Fruit fly (Drosophila melanogaster) whole organism, wandering third instar larva: ENCODE data around the gene CG6707.
A peak's percentile ranks its signal among the peaks of the same experiment; 100 is the strongest.

Source experiments
- Abd-B ChIP-seq: fragments of >200 bp; optimal IDR thresholded peaks from 2 replicates; lab custom pipeline; 2017; ENCODE audit warnings: missing biosample characterization, missing genetic modification characterization
- CG32264 ChIP-seq: fragments of 200-800 bp; sonication (Bioruptor generic); optimal IDR thresholded peaks from 2 replicates; lab custom pipeline; 2016; ENCODE audit warnings: missing biosample characterization, missing genetic modification characterization
- CG9705 ChIP-seq: fragments of 200-800 bp; sonication (Bioruptor generic); optimal IDR thresholded peaks from 2 replicates; lab custom pipeline; 2018; ENCODE audit warnings: missing biosample characterization, mild to moderate bottlenecking, missing genetic modification characterization
- CrebA ChIP-seq: fragments of 200-800 bp; sonication (Bioruptor generic); optimal IDR thresholded peaks from 2 replicates; lab custom pipeline; 2016; ENCODE audit warnings: missing biosample characterization, mild to moderate bottlenecking, missing genetic modification characterization, borderline replicate concordance
- Dfd ChIP-seq: fragments of >200 bp; optimal IDR thresholded peaks from 2 replicates; lab custom pipeline; 2017; ENCODE audit warnings: missing biosample characterization, missing genetic modification characterization
- GATAd ChIP-seq: sonication (Bioruptor generic); optimal IDR thresholded peaks from 2 replicates; lab custom pipeline; 2016; ENCODE audit warnings: missing biosample characterization, missing genetic modification characterization
- HLH106 ChIP-seq: fragments of 200-800 bp; optimal IDR thresholded peaks from 3 replicates; lab custom pipeline; 2019; ENCODE audit warnings: missing biosample characterization, mild to moderate bottlenecking, missing genetic modification characterization, moderate library complexity
- Hnf4 ChIP-seq: fragments of 200-800 bp; sonication (Bioruptor generic); optimal IDR thresholded peaks from 2 replicates; lab custom pipeline; 2016; ENCODE audit warnings: missing biosample characterization, mild to moderate bottlenecking, missing genetic modification characterization
- Hr78 ChIP-seq: fragments of >200 bp; optimal IDR thresholded peaks from 2 replicates; lab custom pipeline; 2017; ENCODE audit warnings: missing biosample characterization, missing genetic modification characterization
- Hr83 ChIP-seq: fragments of 200-300 bp; sonication (Bioruptor generic); optimal IDR thresholded peaks from 2 replicates; lab custom pipeline; 2016; ENCODE audit warnings: missing biosample characterization, mild to moderate bottlenecking, missing genetic modification characterization, moderate library complexity; ENCODE audit not compliant: poor library complexity, severe bottlenecking
- Jra ChIP-seq: sonication (Bioruptor generic); optimal IDR thresholded peaks from 2 replicates; lab custom pipeline; 2016; ENCODE audit warnings: missing biosample characterization, missing genetic modification characterization
- Mio ChIP-seq: sonication (Bioruptor generic); optimal IDR thresholded peaks from 2 replicates; lab custom pipeline; 2016; ENCODE audit warnings: missing biosample characterization, missing genetic modification characterization
- Myc ChIP-seq: fragments of >200 bp; optimal IDR thresholded peaks from 2 replicates; lab custom pipeline; 2017
- N ChIP-seq: fragments of >200 bp; optimal IDR thresholded peaks from 2 replicates; lab custom pipeline; 2018; ENCODE audit warnings: missing biosample characterization, missing external identifiers, missing genetic modification characterization
- OdsH ChIP-seq: fragments of 200-800 bp; sonication (Bioruptor generic); optimal IDR thresholded peaks from 2 replicates; lab custom pipeline; 2016; ENCODE audit warnings: missing biosample characterization, mild to moderate bottlenecking, missing genetic modification characterization
- Rel ChIP-seq, 2 experiments: fragments of 200-800 bp; sonication (Bioruptor generic) in 1 of 2; optimal IDR thresholded peaks; 2 replicates in 1 of 2; 3 replicates in 1 of 2; lab custom pipeline; 2016 to 2019; ENCODE audit warnings: mild to moderate bottlenecking in 2 of 2, missing biosample characterization in 2 of 2, missing genetic modification characterization in 2 of 2, moderate library complexity in 1 of 2
- Sp1 ChIP-seq: fragments of 200-800 bp; sonication (Bioruptor generic); optimal IDR thresholded peaks from 3 replicates; lab custom pipeline; 2019; ENCODE audit warnings: missing biosample characterization, mild to moderate bottlenecking, missing genetic modification characterization, moderate library complexity
- Vsx2 ChIP-seq: fragments of 200-300, 225-300 bp; sonication (Bioruptor generic); optimal IDR thresholded peaks from 2 replicates; lab custom pipeline; 2018; ENCODE audit warnings: missing biosample characterization, missing genetic modification characterization; ENCODE audit not compliant: partially characterized antibody
- br ChIP-seq: fragments of 200-800 bp; sonication (Bioruptor generic); optimal IDR thresholded peaks from 2 replicates; lab custom pipeline; 2016; ENCODE audit warnings: missing biosample characterization, missing genetic modification characterization
- brk ChIP-seq: fragments of 200-800 bp; sonication (Bioruptor generic); optimal IDR thresholded peaks from 2 replicates; lab custom pipeline; 2016; ENCODE audit warnings: missing biosample characterization, mild to moderate bottlenecking, missing genetic modification characterization
- dl ChIP-seq, 2 experiments: fragments of 175-275, 200-275 bp in 1 of 2; fragments of 200-275 bp in 1 of 2; sonication (Bioruptor generic); optimal IDR thresholded peaks; lab custom pipeline; 2018; ENCODE audit warnings: mild to moderate bottlenecking in 2 of 2, missing biosample characterization in 2 of 2, missing genetic modification characterization in 2 of 2, moderate library complexity in 2 of 2; ENCODE audit not compliant: partially characterized antibody in 2 of 2, insufficient read depth in 1 of 2
- dmrt93B ChIP-seq: fragments of 200-800 bp; sonication (Bioruptor generic); optimal IDR thresholded peaks from 2 replicates; lab custom pipeline; 2018; ENCODE audit warnings: missing biosample characterization, mild to moderate bottlenecking, missing genetic modification characterization
- dsf ChIP-seq: sonication (Bioruptor generic); optimal IDR thresholded peaks from 2 replicates; lab custom pipeline; 2016; ENCODE audit warnings: missing biosample characterization, missing genetic modification characterization, borderline replicate concordance
- ey ChIP-seq: fragments of 200-800 bp; sonication (Bioruptor generic); optimal IDR thresholded peaks from 2 replicates; lab custom pipeline; 2016; ENCODE audit warnings: missing biosample characterization, missing genetic modification characterization
- foxo ChIP-seq, 2 experiments: fragments of 200-800 bp; sonication (Bioruptor generic); optimal IDR thresholded peaks; 2 replicates in 1 of 2; 3 replicates in 1 of 2; lab custom pipeline; 2016 to 2017; ENCODE audit warnings: missing biosample characterization in 2 of 2, missing genetic modification characterization in 2 of 2
- fru ChIP-seq: fragments of 200-800 bp; sonication (Bioruptor generic); optimal IDR thresholded peaks from 3 replicates; lab custom pipeline; 2016; ENCODE audit warnings: missing biosample characterization, mild to moderate bottlenecking, missing genetic modification characterization
- h ChIP-seq: fragments of 200-800 bp; sonication (Bioruptor generic); optimal IDR thresholded peaks from 3 replicates; lab custom pipeline; 2016; ENCODE audit warnings: missing biosample characterization, mild to moderate bottlenecking, missing genetic modification characterization
- jim ChIP-seq: fragments of 175-275, 200-325 bp; sonication (Bioruptor generic); optimal IDR thresholded peaks from 2 replicates; lab custom pipeline; 2016; ENCODE audit warnings: missing biosample characterization, mild to moderate bottlenecking, missing genetic modification characterization
- lola ChIP-seq: fragments of >200 bp; optimal IDR thresholded peaks from 2 replicates; lab custom pipeline; 2017; ENCODE audit warnings: missing biosample characterization, missing genetic modification characterization
- pan ChIP-seq: fragments of >200 bp; optimal IDR thresholded peaks from 2 replicates; lab custom pipeline; 2017
- psq ChIP-seq: fragments of 200-800 bp; sonication (Bioruptor generic); optimal IDR thresholded peaks from 3 replicates; lab custom pipeline; 2017; ENCODE audit warnings: missing biosample characterization, mild to moderate bottlenecking, missing genetic modification characterization, moderate library complexity
- rgr ChIP-seq: fragments of 200-800 bp; sonication (Bioruptor generic); optimal IDR thresholded peaks from 3 replicates; lab custom pipeline; 2016; ENCODE audit warnings: missing biosample characterization, mild to moderate bottlenecking, missing genetic modification characterization
- sage ChIP-seq: fragments of 200-800 bp; sonication (Bioruptor generic); optimal IDR thresholded peaks from 2 replicates; lab custom pipeline; 2016; ENCODE audit warnings: missing biosample characterization, mild to moderate bottlenecking, missing genetic modification characterization
- sv ChIP-seq: fragments of 200-800 bp; sonication (Bioruptor generic); optimal IDR thresholded peaks from 3 replicates; lab custom pipeline; 2016; ENCODE audit warnings: missing biosample characterization, missing genetic modification characterization
- tai ChIP-seq: sonication (Bioruptor generic); optimal IDR thresholded peaks from 2 replicates; lab custom pipeline; 2016; ENCODE audit warnings: missing biosample characterization, missing genetic modification characterization
- woc ChIP-seq: sonication (Bioruptor generic); optimal IDR thresholded peaks from 2 replicates; lab custom pipeline; 2016; ENCODE audit warnings: missing biosample characterization, mild to moderate bottlenecking, missing genetic modification characterization

The CG6707 gene

DNA sequence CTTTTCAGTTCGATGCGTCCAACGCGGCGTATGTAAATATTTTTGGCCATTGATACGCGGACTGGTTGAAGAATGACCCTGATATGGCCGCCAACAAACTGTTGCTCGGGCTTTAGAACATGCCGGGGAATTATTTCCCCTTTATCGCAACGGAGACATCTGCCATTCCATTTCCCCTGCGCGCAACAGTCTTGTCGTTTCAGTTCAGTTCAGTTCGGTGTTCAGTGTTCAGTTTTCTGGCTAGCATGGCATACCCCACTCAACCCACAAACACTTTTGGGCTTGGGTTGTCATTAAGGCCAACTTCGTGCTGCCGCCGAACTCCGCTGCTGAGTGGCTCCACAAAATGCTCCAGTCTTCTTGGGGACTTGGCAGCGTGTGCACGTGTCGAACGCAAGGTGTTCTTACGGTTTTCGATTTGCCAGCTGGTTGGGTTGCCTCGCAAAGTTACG lies 9.4 kb upstream of the CG6707 start, which contains the start of gene bma:
TSS of gene bma (plus strand) at position 402 of the 452 bp plus-strand sequence.
- TF ChIP-seq Mio (GFP tag; lab: Kevin White, UChicago), result no peak
- TF ChIP-seq OdsH (GFP tag; lab: Kevin White, UChicago), result no peak
- no peak for TF ChIP-seq N (GFP tag; lab: Kevin White, UChicago)
- TF ChIP-seq tai (GFP tag; lab: Kevin White, UChicago), result no peak
- no peak for TF ChIP-seq sage
- TF ChIP-seq jim (GFP tag; lab: Kevin White, UChicago), result no peak
- no peak for TF ChIP-seq dl (GFP tag; optimal IDR thresholded peaks at IDR 0.05; lab: Kevin White, UChicago; ENCODE audit: insufficient read depth in 1 of 2, partially characterized antibody in 2 of 2)
- no peak for TF ChIP-seq fru
- TF ChIP-seq CG9705 (GFP tag; lab: Kevin White, UChicago), result no peak
- no peak for TF ChIP-seq dmrt93B
- no peak for TF ChIP-seq HLH106
- no peak for TF ChIP-seq ey (GFP tag; lab: Kevin White, UChicago)

DNA sequence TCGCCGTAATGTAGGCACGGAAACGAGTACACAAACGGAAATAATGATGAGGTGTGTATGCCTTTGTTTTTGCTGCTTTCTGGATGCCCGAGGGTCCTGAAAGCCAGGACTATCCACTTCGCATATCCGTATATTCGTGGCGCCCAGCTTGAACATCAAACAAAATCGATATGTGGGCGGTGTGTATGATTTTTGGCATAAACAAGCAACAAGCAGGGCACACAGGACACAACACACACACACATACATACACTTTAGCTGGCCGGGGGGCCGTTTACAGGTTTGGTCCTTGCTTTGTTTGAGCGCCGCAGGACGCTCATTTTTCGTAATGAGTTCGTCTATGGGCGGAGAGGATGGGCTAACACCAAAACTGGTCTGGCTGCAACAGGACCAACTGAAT lies 6.6 kb upstream of the CG6707 start:
- TF ChIP-seq dmrt93B (no peak), N (GFP tag; lab: Kevin White, UChicago) (no peak), Hr78 (GFP tag; lab: Kevin White, UChicago) (no peak), CrebA (GFP tag; lab: Kevin White, UChicago) (no peak), Jra (GFP tag; lab: Kevin White, UChicago) (no peak), Myc (no peak), dl (GFP tag; optimal IDR thresholded peaks at IDR 0.05; lab: Kevin White, UChicago; ENCODE audit: insufficient read depth in 1 of 2, partially characterized antibody in 2 of 2) (no peak), sv (no peak), sage (no peak), Vsx2 (GFP tag; lab: Kevin White, UChicago) (no peak), h (no peak), tai (GFP tag; lab: Kevin White, UChicago) (no peak), jim (GFP tag; lab: Kevin White, UChicago) (no peak), CG32264 (no peak), GATAd (GFP tag; lab: Kevin White, UChicago) (no peak), Hnf4 (no peak), dsf (GFP tag; lab: Kevin White, UChicago) (no peak)
- TF ChIP-seq, all 38 proteins: peak for 0

- TF ChIP-seq dmrt93B, result peak; percentile 2
- TF ChIP-seq Hnf4, result peak; percentile 43
- peak; percentile 23 for TF ChIP-seq woc (GFP tag; lab: Kevin White, UChicago)
- no peak for TF ChIP-seq Abd-B
- TF ChIP-seq sage, result no peak
- TF ChIP-seq GATAd (GFP tag; lab: Kevin White, UChicago), result no peak
- no peak for TF ChIP-seq OdsH (GFP tag; lab: Kevin White, UChicago)
- no peak for TF ChIP-seq tai (GFP tag; lab: Kevin White, UChicago)
- TF ChIP-seq CG32264, result no peak
- no peak for TF ChIP-seq Mio (GFP tag; lab: Kevin White, UChicago)
- no peak for TF ChIP-seq CrebA (GFP tag; lab: Kevin White, UChicago)
- no peak for TF ChIP-seq pan (lab: Kevin White, UChicago)
- TF ChIP-seq ey (GFP tag; lab: Kevin White, UChicago), result peak; percentile 30
- TF ChIP-seq foxo (GFP tag; optimal IDR thresholded peaks at IDR 0.05; lab: Kevin White, UChicago), result peak in 1 of 2 experiments; percentile 60
- no peak for TF ChIP-seq jim (GFP tag; lab: Kevin White, UChicago)
- no peak for TF ChIP-seq N (GFP tag; lab: Kevin White, UChicago)
- no peak for TF ChIP-seq Vsx2 (GFP tag; lab: Kevin White, UChicago)
- no peak for TF ChIP-seq dsf (GFP tag; lab: Kevin White, UChicago)
- no peak for TF ChIP-seq Rel (GFP tag; optimal IDR thresholded peaks at IDR 0.05; lab: Kevin White, UChicago)
- TF ChIP-seq Rel (tag; optimal IDR thresholded peaks at IDR 0.05; lab: Kevin White, UChicago), result no peak
- TF ChIP-seq HLH106, result peak; percentile 6
- TF ChIP-seq CG9705 (GFP tag; lab: Kevin White, UChicago), result peak; percentile 20
- TF ChIP-seq Sp1 (GFP tag; lab: Kevin White, UChicago), result no peak
- no peak for TF ChIP-seq Jra (GFP tag; lab: Kevin White, UChicago)
- TF ChIP-seq Hr83 (GFP tag; lab: Kevin White, UChicago), result peak; percentile 48
- no peak for TF ChIP-seq lola (GFP tag; lab: Kevin White, UChicago)
- TF ChIP-seq Dfd, result no peak
- no peak for TF ChIP-seq dl (GFP tag; optimal IDR thresholded peaks at IDR 0.05; lab: Kevin White, UChicago; ENCODE audit: insufficient read depth in 1 of 2, partially characterized antibody in 2 of 2)
- no peak for TF ChIP-seq Myc
- no peak for TF ChIP-seq Hr78 (GFP tag; lab: Kevin White, UChicago)
- no peak for TF ChIP-seq fru
- TF ChIP-seq rgr (GFP tag; lab: Kevin White, UChicago), result peak; percentile 53
- peak; percentile 65 for TF ChIP-seq h
- peak; percentile 50 for TF ChIP-seq br (GFP tag; lab: Kevin White, UChicago)
- TF ChIP-seq brk (GFP tag; lab: Kevin White, UChicago), result no peak
- no peak for TF ChIP-seq psq (GFP tag; lab: Kevin White, UChicago)
- peak; percentile 47 for TF ChIP-seq sv
Observed at dm6 chr3L:9899046-9899659, 778 bp upstream of the CG6707 start, which contains the start of gene nudE. TSS of gene nudE (plus strand) at chr3L:9899241.
